Worm (Caenorhabditis elegans): ENCODE results near the gene tcc-1.

DNA sequence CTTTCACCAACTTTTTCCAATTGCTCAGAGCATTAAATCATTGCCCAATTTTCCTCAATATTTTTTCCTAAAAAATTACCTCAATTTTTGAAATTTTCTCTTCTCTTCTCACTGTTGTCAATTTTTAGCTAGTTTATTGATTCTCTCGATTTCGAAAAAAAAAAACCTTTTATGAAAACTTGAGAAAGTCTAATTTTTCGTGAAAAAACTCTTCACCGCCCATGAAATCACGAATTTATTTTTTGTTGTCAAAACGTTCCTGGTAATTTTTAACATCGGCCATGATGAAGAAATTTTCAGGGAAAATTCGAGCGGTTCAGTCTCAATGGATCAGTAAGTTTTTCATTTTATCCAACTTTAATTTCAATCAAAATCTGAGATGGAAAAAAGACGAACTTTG lies 43.7 kb upstream of the tcc-1 start, which contains the start of gene fbxa-157:
- TF ChIP-seq klf-2 (GFP tag; conservative IDR thresholded peaks at IDR 0.05) (no peak), med-1 (GFP tag; optimal IDR thresholded peaks at IDR 0.05; ENCODE audit: insufficient read depth) (no peak)

All from whole organism, midembryonic.